Fruit fly (Drosophila melanogaster): ENCODE measurements around the gene CG13375.

DNA sequence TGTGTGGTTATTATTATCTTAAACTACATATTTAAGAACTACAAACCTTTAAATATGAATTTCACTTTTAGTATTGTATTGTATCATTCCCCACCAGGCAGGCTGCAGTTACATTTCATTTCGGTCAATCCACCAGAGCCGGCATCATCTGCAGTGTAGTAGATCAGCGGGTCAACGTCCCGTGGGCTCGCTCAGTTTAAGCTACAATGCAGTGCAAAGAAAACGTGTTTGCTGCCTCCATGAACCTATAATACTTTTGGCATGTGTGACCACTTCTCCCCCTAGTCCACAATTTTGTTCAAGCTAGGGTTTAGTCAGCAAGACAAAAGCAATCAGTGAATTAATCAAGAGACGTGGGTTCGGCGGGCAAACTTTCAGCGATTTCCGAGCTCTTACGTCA is 26.8 kb downstream of the CG13375 start:
- TF ChIP-seq Gsc (GFP tag; IDR thresholded peaks at IDR 0.05) (no peak), CG9876 (GFP tag; optimal IDR thresholded peaks at IDR 0.05) (no peak), Blimp-1 (GFP tag; optimal IDR thresholded peaks at IDR 0.05) (no peak), CG11723 (GFP tag; optimal IDR thresholded peaks at IDR 0.05) (no peak), NK7.1 (GFP tag; optimal IDR thresholded peaks at IDR 0.05) (no peak), CG10565 (GFP tag; optimal IDR thresholded peaks at IDR 0.05) (no peak)
